Fruit fly (Drosophila melanogaster) whole organism, embryonic: ENCODE measurements around the gene Eip63F-1.
A peak's percentile ranks its signal among the peaks of the same experiment; 100 is the strongest.

ENCODE experiments used
- Awh ChIP-seq: fragments of 200-800 bp; sonication (Bioruptor generic); IDR thresholded peaks from 2 replicates; pipeline ENCODE4, ENCODE4 v1.3.6; 2022; ENCODE audit warnings: missing biosample characterization, missing genetic modification characterization
- Bgb ChIP-seq: fragments of 200-800 bp; sonication (Bioruptor generic); IDR thresholded peaks from 2 replicates; pipeline ENCODE4 v1.3.6; 2022; ENCODE audit warnings: missing biosample characterization, missing genetic modification characterization; ENCODE audit not compliant: partially characterized antibody
- Blimp-1 ChIP-seq: fragments of 200-800 bp; sonication (Bioruptor generic); optimal IDR thresholded peaks from 3 replicates; lab custom pipeline; 2018; ENCODE audit warnings: missing biosample characterization, missing genetic modification characterization, mild to moderate bottlenecking, moderate library complexity, missing genetic modification reagents
- CG15479 ChIP-seq: fragments of 200-800 bp; sonication (Bioruptor generic); optimal IDR thresholded peaks from 3 replicates; lab custom pipeline; 2019; ENCODE audit warnings: missing biosample characterization, mild to moderate bottlenecking, missing genetic modification characterization, moderate library complexity
- CG1647 ChIP-seq: fragments of 200-800 bp; sonication (Bioruptor generic); optimal IDR thresholded peaks from 3 replicates; lab custom pipeline; 2016; ENCODE audit warnings: missing biosample characterization, missing genetic modification characterization
- CG17829 ChIP-seq: fragments of 200-800 bp; optimal IDR thresholded peaks from 2 replicates; lab custom pipeline; 2019; ENCODE audit warnings: missing biosample characterization, mild to moderate bottlenecking, missing genetic modification characterization, moderate library complexity
- CG2116 ChIP-seq: fragments of 200-800 bp; sonication (Bioruptor generic); optimal IDR thresholded peaks from 3 replicates; lab custom pipeline; 2018; ENCODE audit warnings: missing biosample characterization, mild to moderate bottlenecking, missing genetic modification characterization
- CG4360 ChIP-seq: fragments of 200-800 bp; sonication (Bioruptor generic); IDR thresholded peaks from 2 replicates; pipeline ENCODE4 v1.3.6; 2022; ENCODE audit warnings: missing biosample characterization, missing genetic modification characterization
- CG4730 ChIP-seq: fragments of 200-800 bp; sonication (Bioruptor generic); IDR thresholded peaks from 2 replicates; pipeline ENCODE4 v1.3.6; 2022; ENCODE audit warnings: missing biosample characterization, missing genetic modification characterization
- CG5180 ChIP-seq: fragments of 200-800 bp; sonication (Bioruptor generic); optimal IDR thresholded peaks from 3 replicates; lab custom pipeline; 2017; ENCODE audit warnings: missing biosample characterization, missing genetic modification characterization, mild to moderate bottlenecking, moderate library complexity, missing genetic modification reagents
- CG6254 ChIP-seq: fragments of 200-800 bp; sonication (Bioruptor generic); optimal IDR thresholded peaks from 3 replicates; lab custom pipeline; 2017; ENCODE audit warnings: mild to moderate bottlenecking, missing biosample characterization, missing genetic modification reagents, missing genetic modification characterization
- CG7357 ChIP-seq: fragments of 200-800 bp; sonication (Bioruptor generic); IDR thresholded peaks from 3 replicates; pipeline ENCODE4 v1.3.6; 2022; ENCODE audit warnings: missing biosample characterization, missing genetic modification characterization
- CG8478 ChIP-seq: fragments of >200 bp; optimal IDR thresholded peaks from 2 replicates; lab custom pipeline; 2018
- Dll ChIP-seq: fragments of 200-800 bp; sonication (Bioruptor generic); IDR thresholded peaks from 4 replicates; pipeline ENCODE4 v1.3.6; 2022; ENCODE audit warnings: missing biosample characterization, missing genetic modification characterization; ENCODE audit not compliant: partially characterized antibody
- ERR ChIP-seq: fragments of 200-800 bp; sonication (Bioruptor generic); optimal IDR thresholded peaks from 2 replicates; lab custom pipeline; 2016; ENCODE audit warnings: missing biosample characterization, missing genetic modification characterization
- Gug ChIP-seq: fragments of 200-800 bp; sonication (Bioruptor generic); IDR thresholded peaks from 4 replicates; pipeline ENCODE4 v1.3.6; 2022; ENCODE audit warnings: missing biosample characterization, missing genetic modification characterization
- HLHmδ ChIP-seq: fragments of 200-800 bp; sonication (Bioruptor generic); optimal IDR thresholded peaks from 2 replicates; lab custom pipeline; 2018; ENCODE audit warnings: missing biosample characterization, mild to moderate bottlenecking, missing genetic modification characterization, moderate library complexity
- Lpt ChIP-seq: fragments of >200 bp; optimal IDR thresholded peaks from 2 replicates; lab custom pipeline; 2018; ENCODE audit warnings: missing biosample characterization, missing genetic modification characterization
- Med ChIP-seq: fragments of 200-800 bp; sonication (Bioruptor generic); peaks from one replicate; lab custom pipeline; 2016; ENCODE audit warnings: missing biosample characterization, missing genetic modification characterization, mild to moderate bottlenecking, inconsistent platforms, moderate library complexity
- Meics ChIP-seq: fragments of 200-800 bp; sonication (Bioruptor generic); optimal IDR thresholded peaks from 2 replicates; lab custom pipeline; 2017; ENCODE audit warnings: missing biosample characterization, mild to moderate bottlenecking, missing genetic modification characterization
- abd-A ChIP-seq: fragments of 200-800 bp; sonication (Bioruptor generic); optimal IDR thresholded peaks from 3 replicates; lab custom pipeline; 2019; ENCODE audit warnings: missing biosample characterization, mild to moderate bottlenecking, missing genetic modification characterization, moderate library complexity
- bowl ChIP-seq: fragments of 200-800 bp; sonication (Bioruptor generic); IDR thresholded peaks from 2 replicates; pipeline ENCODE4 v1.3.6; 2022; ENCODE audit warnings: missing biosample characterization, missing genetic modification characterization
- cg ChIP-seq: fragments of 200-800 bp; sonication (Bioruptor generic); optimal IDR thresholded peaks from 3 replicates; lab custom pipeline; 2019; ENCODE audit warnings: missing biosample characterization, mild to moderate bottlenecking, missing genetic modification characterization, moderate library complexity
- chinmo ChIP-seq: fragments of 200-800 bp; sonication (Bioruptor generic); IDR thresholded peaks from 4 replicates; pipeline ENCODE4 v1.3.6; 2022; ENCODE audit warnings: missing biosample characterization, missing genetic modification characterization; ENCODE audit not compliant: partially characterized antibody
- ci ChIP-seq: fragments of 200-800 bp; sonication (Bioruptor generic); IDR thresholded peaks from 3 replicates; pipeline ENCODE4 v1.3.6; 2022; ENCODE audit warnings: missing biosample characterization, missing genetic modification characterization
- crol ChIP-seq: fragments of 200-800 bp; sonication (Bioruptor generic); IDR thresholded peaks from 2 replicates; pipeline ENCODE4 v1.3.6; 2022; ENCODE audit warnings: missing biosample characterization, missing genetic modification characterization
- eve ChIP-seq, 2 experiments: fragments of >200 bp; optimal IDR thresholded peaks; 2 replicates each; lab custom pipeline; 2017; ENCODE audit warnings: missing biosample characterization in 2 of 2, missing genetic modification characterization in 2 of 2
- klu ChIP-seq: fragments of 200-800 bp; sonication (Bioruptor generic); IDR thresholded peaks from 2 replicates; pipeline ENCODE4 v1.3.6; 2022; ENCODE audit warnings: missing biosample characterization, missing genetic modification characterization
- kni ChIP-seq: fragments of 200-800 bp; sonication (Bioruptor generic); optimal IDR thresholded peaks from 3 replicates; lab custom pipeline; 2017; ENCODE audit warnings: mild to moderate bottlenecking, missing biosample characterization, missing genetic modification reagents, missing genetic modification characterization
- oc ChIP-seq: fragments of 200-800 bp; sonication (Bioruptor generic); optimal IDR thresholded peaks from 2 replicates; lab custom pipeline; 2018; ENCODE audit warnings: missing biosample characterization, mild to moderate bottlenecking, missing genetic modification characterization, moderate library complexity
- onecut ChIP-seq: fragments of 200-800 bp; sonication (Bioruptor generic); IDR thresholded peaks from 2 replicates; pipeline ENCODE4 v1.3.6; 2022; ENCODE audit warnings: missing biosample characterization, missing genetic modification characterization
- otp ChIP-seq: fragments of 200-800 bp; sonication (Bioruptor generic); IDR thresholded peaks from 3 replicates; pipeline ENCODE4, ENCODE4 v1.3.6; 2022; ENCODE audit warnings: missing biosample characterization, missing genetic modification characterization
- pum ChIP-seq: fragments of 200-800 bp; sonication (Bioruptor generic); optimal IDR thresholded peaks from 2 replicates; lab custom pipeline; 2016; ENCODE audit warnings: missing biosample characterization, missing genetic modification characterization
- tio ChIP-seq: fragments of 200-800 bp; sonication (Bioruptor generic); optimal IDR thresholded peaks from 2 replicates; lab custom pipeline; 2017; ENCODE audit warnings: missing biosample characterization, missing genetic modification characterization, inconsistent platforms
- vfl ChIP-seq: fragments of 200-800 bp; sonication (Bioruptor generic); optimal IDR thresholded peaks from 2 replicates; lab custom pipeline; 2016; ENCODE audit warnings: missing biosample characterization, missing genetic modification characterization
- vvl ChIP-seq: fragments of 200-800 bp; sonication (Bioruptor generic); IDR thresholded peaks from 2 replicates; pipeline ENCODE4 v1.3.6; 2022; ENCODE audit warnings: missing biosample characterization, missing genetic modification characterization
- z ChIP-seq: fragments of 200-800 bp; sonication (Bioruptor generic); IDR thresholded peaks from 3 replicates; pipeline ENCODE4 v1.3.6; 2022; ENCODE audit warnings: missing biosample characterization, missing genetic modification characterization
- zen ChIP-seq: fragments of 200-800 bp; sonication (Bioruptor generic); optimal IDR thresholded peaks from 3 replicates; lab custom pipeline; 2018; ENCODE audit warnings: missing biosample characterization, mild to moderate bottlenecking, missing genetic modification characterization, moderate library complexity

Eip63F-1 gene

DNA sequence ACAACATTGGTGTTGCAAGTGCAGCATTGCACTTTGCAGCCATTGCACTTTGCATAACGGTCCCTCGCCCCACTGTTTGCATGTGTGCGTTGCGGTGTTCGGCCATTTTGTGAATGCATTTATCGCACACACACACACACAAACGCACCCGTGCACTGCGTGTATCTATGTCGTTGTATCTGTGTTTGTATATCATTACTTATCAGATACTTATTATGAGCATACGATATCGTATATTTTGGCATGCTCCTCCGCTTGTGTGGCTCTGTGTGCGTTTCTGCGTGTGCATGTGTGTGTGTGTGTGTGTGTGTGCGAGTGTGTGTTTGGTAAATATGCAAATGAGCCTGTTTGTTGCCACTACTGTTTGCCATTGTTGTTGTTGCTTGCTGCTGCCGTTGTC, 58.6 kb downstream of the Eip63F-1 start:
- peak; percentile 77 for TF ChIP-seq cg (GFP tag; lab: Kevin White, UChicago)
- TF ChIP-seq HLHmδ (GFP tag; lab: Kevin White, UChicago), result peak; percentile 7
- TF ChIP-seq z, result peak; percentile 60; the same call in 1 of the 3 replicates
- no peak for TF ChIP-seq CG1647
- peak; percentile 57 for TF ChIP-seq zen (tag; lab: Kevin White, UChicago)
- TF ChIP-seq Dll (GFP tag; lab: Robert Waterston, UW), result 0 out of 4 replicates have a peak, but pooled peaks have one; percentile 16
- no peak for TF ChIP-seq tio (GFP tag; lab: Kevin White, UChicago)
- peak; percentile 34 for TF ChIP-seq kni (GFP tag; lab: Kevin White, UChicago)
- TF ChIP-seq CG7357 (GFP tag; lab: Robert Waterston, UW), result no peak
- TF ChIP-seq CG8478 (lab: Kevin White, UChicago), result peak; percentile 66
- TF ChIP-seq CG15479 (GFP tag; lab: Kevin White, UChicago), result peak; percentile 79
- no peak for TF ChIP-seq bowl (GFP tag; lab: Robert Waterston, UW)
- TF ChIP-seq CG4360 (GFP tag; lab: Robert Waterston, UW), result peak; percentile 79
- peak; percentile 65; the same call in 1 of the 2 replicates for TF ChIP-seq vvl (GFP tag; lab: Robert Waterston, UW)
- TF ChIP-seq ERR (GFP tag; lab: Kevin White, UChicago), result no peak
- peak; percentile 34 for TF ChIP-seq Med (GFP tag; lab: Kevin White, UChicago)
- 0 out of 3 replicates have a peak, but pooled peaks have one; percentile 9 for TF ChIP-seq ci (GFP tag; lab: Robert Waterston, UW)
- TF ChIP-seq CG6254 (GFP tag; lab: Kevin White, UChicago), result peak; percentile 2

- TF ChIP-seq Gug (GFP tag; lab: Robert Waterston, UW) (no peak), Awh (GFP tag; lab: Robert Waterston, UW) (peak; percentile 67; the same call in 1 of the 2 replicates), crol (peak; percentile 49; the same call in 1 of the 2 replicates), otp (GFP tag; lab: Robert Waterston, UW) (no peak), klu (no peak), onecut (GFP tag; lab: Robert Waterston, UW) (peak; percentile 37), vvl (GFP tag; lab: Robert Waterston, UW) (peak; percentile 55), eve (GFP tag; optimal IDR thresholded peaks at IDR 0.05; lab: Kevin White, UChicago) (peak in 1 of 2 experiments; percentile 23), chinmo (GFP tag; lab: Robert Waterston, UW) (0 out of 4 replicates have a peak, but pooled peaks have one; percentile 60), vfl (GFP tag; lab: Kevin White, UChicago) (no peak), CG17829 (tag; lab: Kevin White, UChicago) (no peak), Blimp-1 (GFP tag; lab: Kevin White, UChicago) (no peak), Bgb (no peak), Lpt (GFP tag; lab: Kevin White, UChicago) (no peak), oc (tag; lab: Kevin White, UChicago) (peak; percentile 51), Meics (GFP tag; lab: Kevin White, UChicago) (no peak), ci (GFP tag; lab: Robert Waterston, UW) (no peak), abd-A (peak; percentile 57), CG5180 (no peak), CG2116 (GFP tag; lab: Kevin White, UChicago) (no peak), CG4730 (GFP tag; lab: Robert Waterston, UW) (no peak), pum (GFP tag; lab: Kevin White, UChicago) (no peak), cg (GFP tag; lab: Kevin White, UChicago) (no peak)
- TF ChIP-seq, all 482 proteins: peak for 8
Observed at dm6 chr3L:3875996-3876395, 59.4 kb downstream of the Eip63F-1 start.
